In genomic region chrIV:1148425-1149151, ce11 we compare ENCODE assay signal across 6 worm cellular contexts.
TF ChIP-seq lines count a peak whose summit lies in the region.

No protein-coding gene starts in this region.

TF ChIP-seq in whole organism, L1 larva, 84 proteins besides CTCF, POLR2A, EP300 and RAD21 (continues in another document):
- no peak for TF ChIP-seq fkh-8 (tag; optimal IDR thresholded peaks at IDR 0.05; lab: Kevin White, UChicago)
- no peak for TF ChIP-seq sup-37 (GFP tag; optimal IDR thresholded peaks at IDR 0.05; lab: Kevin White, UChicago)
- TF ChIP-seq lin-35 (GFP tag; optimal IDR thresholded peaks at IDR 0.05; lab: Kevin White, UChicago), result no peak
- peak; percentile 31 for TF ChIP-seq pqm-1 (tag; optimal IDR thresholded peaks at IDR 0.05; lab: Kevin White, UChicago)
- no peak for TF ChIP-seq ama-1 (optimal IDR thresholded peaks at IDR 0.05; lab: Kevin White, UChicago)
- TF ChIP-seq F16B12.6 (tag; optimal IDR thresholded peaks at IDR 0.05; lab: Kevin White, UChicago), result no peak
- TF ChIP-seq Y116A8C.19 (tag; optimal IDR thresholded peaks at IDR 0.05; lab: Kevin White, UChicago; ENCODE audit: borderline replicate concordance), result no peak
- no peak for TF ChIP-seq lin-13 (GFP tag; optimal IDR thresholded peaks at IDR 0.05; lab: Kevin White, UChicago)
- TF ChIP-seq nhr-237 (tag; optimal IDR thresholded peaks at IDR 0.05; lab: Kevin White, UChicago), result no peak
- peak in 1 of 6 experiments; percentile 10 for TF ChIP-seq elt-3 (tag; optimal IDR thresholded peaks at IDR 0.05; lab: Kevin White, UChicago)
- TF ChIP-seq isw-1 (GFP tag; IDR thresholded peaks at IDR 0.05; lab: Robert Waterston, UW), result no peak
- TF ChIP-seq efl-1 (optimal IDR thresholded peaks at IDR 0.05; lab: Kevin White, UChicago), result no peak
- TF ChIP-seq efl-1 (GFP tag; optimal IDR thresholded peaks at IDR 0.05 in 1 of 2; lab: Kevin White, UChicago), result peak in 1 of 2 experiments; percentile 41
- TF ChIP-seq fkh-4 (tag; optimal IDR thresholded peaks at IDR 0.05; lab: Kevin White, UChicago; ENCODE audit: borderline replicate concordance), result no peak
- no peak for TF ChIP-seq ceh-90 (tag; optimal IDR thresholded peaks at IDR 0.05; lab: Kevin White, UChicago)

TF ChIP-seq in whole organism, L2 larva, 48 proteins besides CTCF, POLR2A, EP300 and RAD21:
- no peak for TF ChIP-seq unc-39 (tag; optimal IDR thresholded peaks at IDR 0.05; lab: Kevin White, UChicago)
- TF ChIP-seq sma-9 (GFP tag; optimal IDR thresholded peaks at IDR 0.05; lab: Kevin White, UChicago), result peak; percentile 56
- no peak for TF ChIP-seq sma-9 (tag; optimal IDR thresholded peaks at IDR 0.05; lab: Kevin White, UChicago)
- no peak for TF ChIP-seq lsy-2 (tag; optimal IDR thresholded peaks at IDR 0.05; lab: Kevin White, UChicago)
- no peak for TF ChIP-seq zag-1 (tag; optimal IDR thresholded peaks at IDR 0.05; lab: Kevin White, UChicago)
- TF ChIP-seq fos-1 (tag; optimal IDR thresholded peaks at IDR 0.05; lab: Kevin White, UChicago), result peak; percentile 62
- TF ChIP-seq lin-39 (tag; optimal IDR thresholded peaks at IDR 0.05; lab: Kevin White, UChicago), result no peak

TF ChIP-seq in whole organism, L3 larva, 47 proteins besides CTCF, POLR2A, EP300 and RAD21:
- no peak for TF ChIP-seq nhr-23 (tag; optimal IDR thresholded peaks at IDR 0.05; lab: Kevin White, UChicago)
- peak; percentile 21 for TF ChIP-seq pha-4 (tag; optimal IDR thresholded peaks at IDR 0.05; lab: Kevin White, UChicago)
- TF ChIP-seq unc-62 (GFP tag; optimal IDR thresholded peaks at IDR 0.05; lab: Kevin White, UChicago), result no peak
- no peak for TF ChIP-seq lin-39 (tag; optimal IDR thresholded peaks at IDR 0.05; lab: Kevin White, UChicago)
- no peak for TF ChIP-seq elt-3 (tag; optimal IDR thresholded peaks at IDR 0.05; lab: Kevin White, UChicago)
- no peak for TF ChIP-seq egl-5 (tag; optimal IDR thresholded peaks at IDR 0.05; lab: Kevin White, UChicago)
- TF ChIP-seq elt-2 (tag; optimal IDR thresholded peaks at IDR 0.05; lab: Kevin White, UChicago), result peak; percentile 75
- TF ChIP-seq aly-2 (tag; optimal IDR thresholded peaks at IDR 0.05; lab: Kevin White, UChicago), result no peak
- TF ChIP-seq jun-1 (tag; optimal IDR thresholded peaks at IDR 0.05; lab: Kevin White, UChicago), result no peak
- TF ChIP-seq nhr-11 (tag; optimal IDR thresholded peaks at IDR 0.05; lab: Kevin White, UChicago), result no peak
- no peak for TF ChIP-seq zag-1 (tag; optimal IDR thresholded peaks at IDR 0.05; lab: Kevin White, UChicago)
- no peak for TF ChIP-seq elt-1 (tag; optimal IDR thresholded peaks at IDR 0.05; lab: Kevin White, UChicago)
- TF ChIP-seq mdl-1 (tag; optimal IDR thresholded peaks at IDR 0.05; lab: Kevin White, UChicago), result no peak
- peak; percentile 53 for TF ChIP-seq pqm-1 (tag; optimal IDR thresholded peaks at IDR 0.05; lab: Kevin White, UChicago)
TF ChIP-seq in whole organism, L3 larva: peak in this region for 3.

TF ChIP-seq in whole organism, L4 larva, 104 proteins besides CTCF, POLR2A, EP300 and RAD21 (continues in another document):
- no peak for TF ChIP-seq gei-8 (GFP tag; optimal IDR thresholded peaks at IDR 0.05; lab: Kevin White, UChicago)
- no peak for TF ChIP-seq daf-12 (tag; optimal IDR thresholded peaks at IDR 0.05; lab: Kevin White, UChicago)
- no peak for TF ChIP-seq rbr-2 (tag; optimal IDR thresholded peaks at IDR 0.05; lab: Kevin White, UChicago)
- TF ChIP-seq aha-1 (tag; lab: Kevin White, UChicago), result no peak
- TF ChIP-seq ceh-20 (GFP tag; IDR thresholded peaks at IDR 0.05; lab: Robert Waterston, UW), result peak; percentile 73
- no peak for TF ChIP-seq daf-19 (GFP tag; conservative IDR thresholded peaks at IDR 0.05; lab: Robert Waterston, UW)
- no peak for TF ChIP-seq madf-5 (GFP tag; IDR thresholded peaks at IDR 0.05; lab: Robert Waterston, UW)
- TF ChIP-seq zip-2 (tag; optimal IDR thresholded peaks at IDR 0.05; lab: Kevin White, UChicago), result no peak
- no peak for TF ChIP-seq ceh-44 (GFP tag; IDR thresholded peaks at IDR 0.05; lab: Robert Waterston, UW)
- TF ChIP-seq hlh-11 (tag; optimal IDR thresholded peaks at IDR 0.05; lab: Kevin White, UChicago), result peak; percentile 25
- peak; percentile 84 for TF ChIP-seq nhr-28 (tag; optimal IDR thresholded peaks at IDR 0.05; lab: Kevin White, UChicago)
- no peak for TF ChIP-seq nhr-11 (tag; optimal IDR thresholded peaks at IDR 0.05; lab: Kevin White, UChicago)
- TF ChIP-seq snpc-1.2 (GFP tag; IDR thresholded peaks at IDR 0.05; lab: Robert Waterston, UW), result no peak
- no peak for TF ChIP-seq F26F4.8 (GFP tag; conservative IDR thresholded peaks at IDR 0.05; lab: Robert Waterston, UW)
- TF ChIP-seq zip-11 (GFP tag; IDR thresholded peaks at IDR 0.05; lab: Robert Waterston, UW), result no peak
- TF ChIP-seq F37D6.2 (tag; optimal IDR thresholded peaks at IDR 0.05; lab: Kevin White, UChicago), result no peak
- 0 out of 2 replicates have a peak, but pooled peaks have one; percentile 11 for TF ChIP-seq lin-1 (GFP tag; IDR thresholded peaks at IDR 0.05; lab: Robert Waterston, UW)
- peak; percentile 64 for TF ChIP-seq pqm-1 (tag; optimal IDR thresholded peaks at IDR 0.05; lab: Kevin White, UChicago)
- TF ChIP-seq mdt-29 (GFP tag; IDR thresholded peaks at IDR 0.05; lab: Robert Waterston, UW), result no peak
- TF ChIP-seq duxl-1 (tag; optimal IDR thresholded peaks at IDR 0.05; lab: Kevin White, UChicago; ENCODE audit: poor library complexity), result no peak

TF ChIP-seq in whole organism, late embryonic, 69 proteins besides CTCF, POLR2A, EP300 and RAD21:
- TF ChIP-seq elt-2 (tag; optimal IDR thresholded peaks at IDR 0.05; lab: Kevin White, UChicago) (peak; percentile 61), dve-1 (tag; optimal IDR thresholded peaks at IDR 0.05; lab: Kevin White, UChicago) (no peak)
TF ChIP-seq in whole organism, late embryonic: peak in this region for 1.

TF ChIP-seq in whole organism, young adult, 124 proteins besides CTCF, POLR2A, EP300 and RAD21:
- TF ChIP-seq nhr-80 (tag; optimal IDR thresholded peaks at IDR 0.05; lab: Kevin White, UChicago) (peak; percentile 39), rpc-1 (optimal IDR thresholded peaks at IDR 0.05; lab: Kevin White, UChicago) (peak; percentile 8), rpc-1 (tag; optimal IDR thresholded peaks at IDR 0.05; lab: Kevin White, UChicago) (peak; percentile 61), tbp1 (GFP tag; optimal IDR thresholded peaks at IDR 0.05; lab: Kevin White, UChicago) (peak; percentile 42), Y67H2A.10 (GFP tag; conservative IDR thresholded peaks at IDR 0.05; lab: Robert Waterston, UW) (no peak), F52B5.7 (tag; optimal IDR thresholded peaks at IDR 0.05; lab: Kevin White, UChicago) (no peak)
